Fruit fly (Drosophila melanogaster): ENCODE measurements around the gene Pino.

DNA sequence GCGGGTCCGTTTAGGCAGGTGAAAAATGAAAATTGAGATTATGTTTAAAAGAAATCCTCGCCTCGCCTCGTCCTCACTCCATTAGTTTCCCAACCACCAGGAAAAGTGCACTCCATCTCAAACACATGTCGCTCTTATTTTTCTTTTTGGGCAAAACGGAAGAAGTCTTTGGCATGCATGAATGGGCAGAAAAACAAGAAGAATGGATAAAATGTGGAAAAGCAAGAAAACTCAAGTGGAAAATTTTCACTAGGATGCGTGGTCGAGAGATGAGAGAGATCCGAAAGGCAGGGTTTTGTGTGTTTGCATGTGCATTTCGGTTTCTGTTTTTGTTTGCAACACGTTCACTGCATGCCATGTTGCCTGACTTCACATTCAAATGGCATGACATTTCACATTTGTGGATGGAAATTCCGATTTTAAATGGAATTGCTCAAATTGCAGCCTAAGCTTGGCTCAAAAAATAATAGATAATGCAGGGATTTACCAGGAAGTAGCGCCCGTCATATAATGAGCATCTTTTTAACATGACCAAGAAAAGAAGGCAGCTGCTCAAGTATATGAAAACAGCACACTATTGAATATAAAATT, 60.1 kb downstream of the Pino start:
- TF ChIP-seq ttk (optimal IDR thresholded peaks at IDR 0.05) (no peak), insv (optimal IDR thresholded peaks at IDR 0.05) (no peak)
